Fruit fly (Drosophila melanogaster) Kc167 (cell line): ENCODE results near the gene TfIIA-S.

ENCODE experiments used
- Myc ChIP-seq: fragments of >200 bp; optimal IDR thresholded peaks from 2 replicates; lab custom pipeline; 2017; ENCODE audit warnings: missing external identifiers
- Sin3A ChIP-seq: fragments of >200 bp; optimal IDR thresholded peaks from 2 replicates; lab custom pipeline; 2018; ENCODE audit warnings: missing external identifiers
- h ChIP-seq: fragments of >200 bp; optimal IDR thresholded peaks from 3 replicates; lab custom pipeline; 2018; ENCODE audit warnings: missing external identifiers
- insv ChIP-seq: fragments of >200 bp; optimal IDR thresholded peaks from 3 replicates; lab custom pipeline; 2018; ENCODE audit warnings: missing external identifiers
- psq ChIP-seq: fragments of >200 bp; optimal IDR thresholded peaks from 2 replicates; lab custom pipeline; 2017; ENCODE audit warnings: missing external identifiers
- ttk ChIP-seq: sonication (Bioruptor generic); optimal IDR thresholded peaks from 2 replicates; lab custom pipeline; 2017; ENCODE audit warnings: missing external identifiers

TfIIA-S gene

DNA sequence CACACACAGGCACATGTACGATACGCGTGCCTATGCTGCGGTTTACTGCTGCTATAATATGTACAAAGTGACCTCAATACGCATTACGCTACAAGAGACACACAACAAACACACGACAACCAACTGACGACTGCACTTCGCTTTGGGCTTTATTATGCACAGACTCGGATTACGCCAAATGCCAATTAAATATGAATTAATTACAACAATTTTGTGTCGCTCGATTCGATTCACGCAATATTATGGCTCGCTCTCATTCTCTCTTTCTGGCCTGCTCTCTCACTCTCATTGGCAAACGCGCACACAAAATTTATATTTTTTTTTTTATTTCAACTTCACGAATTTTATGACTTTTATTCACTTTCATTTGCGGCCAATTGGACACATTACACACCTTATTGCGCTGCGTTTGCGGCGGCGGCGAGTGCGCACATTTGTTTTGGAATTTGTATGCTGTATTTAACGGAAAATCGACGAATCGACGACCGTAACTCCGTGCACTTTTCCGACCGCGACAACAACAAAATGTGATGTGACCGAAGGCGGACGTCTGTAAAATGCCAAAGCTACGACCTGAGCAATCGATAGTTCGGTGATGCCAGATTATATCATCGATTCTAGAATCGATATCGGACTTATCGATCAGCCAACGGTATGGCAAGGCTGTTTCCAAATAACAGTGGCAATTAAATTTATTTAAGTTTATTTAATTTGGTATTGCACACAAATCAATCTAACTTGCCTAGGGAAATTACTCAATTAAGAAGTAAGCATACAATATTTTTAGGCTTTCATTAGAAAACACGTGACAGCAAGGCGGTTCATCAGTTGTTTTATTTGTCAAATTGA, 31.9 kb upstream of the TfIIA-S start, which contains the start of the genes sba and CG31141:
Gene sba, minus strand, starts transcription at position 472 of the 849 bp plus-strand sequence.
Gene CG31141, plus strand, starts transcription at position 799 of the 849 bp plus-strand sequence.
- no peak for TF ChIP-seq Myc (lab: Kevin White, UChicago)

DNA sequence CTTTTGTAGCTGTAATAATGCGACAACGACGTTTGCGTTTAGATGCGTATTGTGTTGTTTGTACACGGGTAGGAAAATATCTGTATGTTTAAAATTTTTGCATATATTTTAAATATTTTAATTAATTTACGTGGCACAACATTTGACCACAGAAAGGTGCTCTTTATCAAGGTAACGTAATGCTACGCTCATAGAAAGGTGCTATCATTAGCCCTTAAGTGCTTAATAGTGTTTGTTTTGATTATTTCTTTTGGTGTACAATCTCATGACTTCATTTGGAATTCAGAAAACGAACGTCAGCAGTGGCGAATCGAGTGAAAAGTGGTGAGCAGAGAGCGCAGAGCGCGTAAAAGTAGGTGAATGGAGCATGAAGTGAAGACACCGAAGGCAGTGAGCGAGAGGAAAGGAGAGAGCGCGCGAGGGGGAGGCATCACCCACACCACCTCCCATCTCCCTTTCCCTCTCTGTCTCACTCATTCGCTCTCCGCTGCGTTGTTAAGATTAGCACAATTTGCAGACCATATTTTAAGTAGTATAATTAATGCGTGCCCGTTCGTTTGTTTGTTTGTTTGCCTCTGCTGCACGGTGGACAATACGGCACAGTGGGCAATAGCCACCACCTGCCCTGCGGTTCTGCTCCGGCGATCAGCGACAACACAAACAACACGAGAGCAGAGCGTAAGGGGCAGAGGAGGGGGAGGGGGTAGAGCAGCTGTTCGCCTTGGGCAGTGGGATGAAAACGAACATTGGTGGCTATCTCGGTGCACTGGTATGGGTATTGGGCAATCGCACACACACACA, 31.0 kb upstream of the TfIIA-S start:
- TF ChIP-seq Sin3A (no peak), ttk (lab: Kevin White, UChicago) (no peak), psq (no peak), insv (no peak), h (lab: Kevin White, UChicago) (no peak), Myc (lab: Kevin White, UChicago) (no peak)

DNA sequence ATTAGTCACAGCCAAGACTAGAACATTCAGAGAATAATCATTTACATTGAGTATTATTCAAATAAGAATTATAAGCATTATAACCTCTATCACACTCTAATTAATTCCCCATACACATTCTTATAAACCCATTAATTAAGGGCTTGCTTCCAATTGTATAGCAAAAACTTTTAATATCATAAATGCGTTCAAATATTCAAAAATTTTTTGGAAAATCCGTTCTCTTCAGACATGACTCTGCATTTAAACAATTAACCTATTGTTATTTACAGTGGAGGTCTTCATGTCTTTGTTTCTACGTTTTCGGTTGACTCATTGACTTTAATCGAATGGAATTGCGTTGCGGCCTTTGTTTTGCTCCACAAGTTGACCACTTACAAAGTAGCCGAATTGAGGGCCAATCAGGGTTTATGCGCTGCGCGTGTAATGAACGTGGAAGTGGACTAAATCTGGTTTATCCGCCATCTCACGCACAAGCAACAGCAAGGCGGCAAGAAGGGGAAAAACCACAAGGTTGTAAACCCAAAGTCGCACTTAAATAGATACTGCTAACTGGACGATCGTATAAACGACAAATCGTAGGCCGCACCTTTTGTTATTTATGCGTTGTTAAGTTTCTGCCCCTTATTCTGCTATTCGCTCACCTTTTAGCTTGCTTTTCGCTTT, 30.1 kb upstream of the TfIIA-S start:
- TF ChIP-seq Myc (lab: Kevin White, UChicago): no peak
- no peak for TF ChIP-seq ttk (lab: Kevin White, UChicago)
- no peak for TF ChIP-seq insv
- no peak for TF ChIP-seq Sin3A
- TF ChIP-seq psq: no peak

DNA sequence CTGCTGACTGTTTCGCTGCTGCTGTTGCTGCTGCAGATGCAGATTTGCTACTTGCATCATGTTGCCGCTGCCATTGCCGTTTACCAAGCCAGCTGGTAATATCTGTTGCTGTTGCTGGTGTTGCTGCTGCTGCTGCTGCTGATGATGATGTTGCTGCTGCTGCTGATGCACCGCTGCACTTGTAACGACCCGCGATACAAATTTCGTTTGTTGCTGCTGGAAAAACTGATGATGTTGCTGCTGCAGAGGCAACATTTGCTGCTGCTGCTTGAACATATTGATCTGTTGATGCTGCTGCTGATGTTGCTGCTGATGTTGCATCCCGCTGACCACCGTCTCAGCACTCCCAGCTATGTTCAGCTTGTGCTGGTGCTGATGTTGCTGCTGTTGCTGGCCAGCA, 29.5 kb upstream of the TfIIA-S start:
- TF ChIP-seq psq: no peak
- TF ChIP-seq insv: no peak
- TF ChIP-seq ttk (lab: Kevin White, UChicago): no peak
- TF ChIP-seq Sin3A: no peak
- no peak for TF ChIP-seq h (lab: Kevin White, UChicago)
- no peak for TF ChIP-seq Myc (lab: Kevin White, UChicago)

DNA sequence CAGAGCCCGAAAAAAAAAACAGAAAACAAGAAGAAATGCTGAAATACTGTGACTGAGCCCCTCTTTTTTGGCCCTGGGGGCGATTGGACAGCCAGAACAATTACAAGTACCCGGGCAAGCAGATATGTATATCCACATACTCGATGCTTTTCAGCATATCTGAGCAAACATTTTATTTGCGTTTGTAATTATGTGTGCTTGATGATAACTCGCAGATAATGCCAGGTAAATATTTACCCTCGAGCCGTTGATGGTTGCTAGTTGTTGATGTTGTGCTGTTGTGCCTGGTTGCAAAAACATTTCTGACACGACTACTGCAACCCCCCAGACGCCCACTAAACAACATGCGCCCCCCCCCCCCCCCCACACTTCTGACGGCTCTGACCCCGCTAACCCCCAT, 28.5 kb upstream of the TfIIA-S start:
- no peak for TF ChIP-seq insv
- TF ChIP-seq Sin3A: no peak
- no peak for TF ChIP-seq Myc (lab: Kevin White, UChicago)
- no peak for TF ChIP-seq ttk (lab: Kevin White, UChicago)
- no peak for TF ChIP-seq psq
- no peak for TF ChIP-seq h (lab: Kevin White, UChicago)

DNA sequence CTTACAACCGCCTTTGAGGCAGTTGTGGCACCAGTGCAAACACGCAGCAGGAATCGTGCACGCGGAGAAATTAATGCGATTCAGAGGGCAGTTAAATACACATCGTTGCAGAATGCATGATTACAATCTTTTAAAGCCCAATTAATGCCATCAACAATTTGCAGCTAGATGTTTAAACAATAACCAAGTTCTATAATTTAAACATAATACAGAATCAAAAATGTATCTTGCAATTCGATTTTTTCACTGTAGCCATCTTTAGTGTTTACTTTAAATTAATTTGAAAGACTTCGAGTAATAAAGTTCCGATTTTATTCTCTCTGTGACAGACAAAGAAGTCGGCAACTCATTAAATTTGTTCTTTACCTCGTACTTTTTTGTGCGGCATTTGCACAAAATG, 25.1 kb upstream of the TfIIA-S start:
- no peak for TF ChIP-seq psq
- no peak for TF ChIP-seq h (lab: Kevin White, UChicago)
- no peak for TF ChIP-seq insv
- no peak for TF ChIP-seq Myc (lab: Kevin White, UChicago)
- TF ChIP-seq ttk (lab: Kevin White, UChicago): no peak
- TF ChIP-seq Sin3A: no peak

DNA sequence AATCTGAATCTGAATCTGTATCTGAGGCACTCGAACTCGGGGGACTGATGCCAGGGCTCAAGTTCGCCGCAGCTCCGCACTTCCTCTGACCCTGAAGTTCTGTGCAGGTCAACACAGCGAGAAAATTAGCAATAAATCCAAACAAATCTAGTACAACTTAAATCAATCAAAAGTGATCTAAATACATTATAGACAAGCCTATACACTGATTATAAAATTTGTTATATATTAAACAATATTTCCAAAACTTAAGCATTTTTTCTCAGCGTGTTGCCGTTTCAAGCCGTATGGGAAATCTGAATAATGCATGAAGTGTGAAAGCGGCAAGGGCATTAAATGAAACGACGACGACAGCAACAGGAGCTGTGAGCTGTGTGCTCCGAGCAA, 24.2 kb upstream of the TfIIA-S start:
- TF ChIP-seq ttk (lab: Kevin White, UChicago): no peak
- TF ChIP-seq insv: no peak
- no peak for TF ChIP-seq Sin3A
- no peak for TF ChIP-seq Myc (lab: Kevin White, UChicago)
- TF ChIP-seq psq: no peak
- TF ChIP-seq h (lab: Kevin White, UChicago): no peak

DNA sequence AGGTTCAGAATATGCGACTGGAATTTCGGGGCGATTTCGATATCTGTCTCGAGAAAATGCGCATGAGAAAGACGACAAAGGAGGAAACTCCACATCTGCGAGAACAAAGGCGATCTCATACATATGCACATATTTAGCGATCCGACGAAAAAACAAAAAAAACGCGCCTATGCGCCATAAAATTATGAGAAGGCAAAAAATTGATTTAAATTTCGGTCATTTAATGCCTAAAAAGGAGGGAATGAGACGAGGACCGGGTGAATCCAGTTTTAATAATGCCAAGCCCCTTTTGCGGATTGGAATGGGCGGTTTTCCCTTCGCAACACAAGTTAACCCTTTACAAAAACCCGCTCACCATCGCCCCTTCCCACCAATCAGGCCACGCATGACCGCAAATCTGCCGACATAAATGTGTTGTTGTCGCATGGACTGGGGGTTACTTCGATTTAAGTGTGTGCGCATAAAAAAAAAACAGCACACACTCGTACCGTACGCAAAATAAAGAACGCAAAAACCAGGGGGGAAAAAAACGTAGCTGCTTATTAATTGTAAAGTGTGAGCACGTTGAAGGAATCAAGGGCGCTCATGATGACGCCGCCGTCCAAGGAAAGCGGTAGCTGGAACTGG, 23.7 kb upstream of the TfIIA-S start:
- TF ChIP-seq h (lab: Kevin White, UChicago) (no peak), insv (no peak), psq (no peak), Myc (lab: Kevin White, UChicago) (no peak), ttk (lab: Kevin White, UChicago) (no peak), Sin3A (no peak)

DNA sequence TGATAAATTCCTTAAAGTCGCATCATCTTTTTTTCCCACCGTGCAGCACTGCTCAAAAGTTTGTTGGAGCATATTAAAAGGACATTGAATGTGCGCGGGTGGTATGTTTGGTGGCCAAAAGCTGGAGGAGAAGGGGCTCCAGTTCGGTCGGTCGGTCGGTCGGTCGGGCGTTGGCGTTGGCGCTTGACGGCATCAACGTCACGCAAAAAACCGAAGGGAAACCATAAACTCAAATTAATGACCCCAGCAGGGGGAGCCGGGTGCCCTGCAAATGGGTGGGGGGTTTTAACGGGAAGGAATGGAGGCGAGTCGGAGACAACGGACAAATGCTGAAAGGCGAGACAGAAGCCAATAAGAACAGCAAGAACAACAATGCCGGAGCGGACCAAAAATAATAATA, 21.5 kb upstream of the TfIIA-S start:
- TF ChIP-seq Myc (lab: Kevin White, UChicago) (no peak), psq (no peak), insv (no peak), ttk (lab: Kevin White, UChicago) (no peak)

DNA sequence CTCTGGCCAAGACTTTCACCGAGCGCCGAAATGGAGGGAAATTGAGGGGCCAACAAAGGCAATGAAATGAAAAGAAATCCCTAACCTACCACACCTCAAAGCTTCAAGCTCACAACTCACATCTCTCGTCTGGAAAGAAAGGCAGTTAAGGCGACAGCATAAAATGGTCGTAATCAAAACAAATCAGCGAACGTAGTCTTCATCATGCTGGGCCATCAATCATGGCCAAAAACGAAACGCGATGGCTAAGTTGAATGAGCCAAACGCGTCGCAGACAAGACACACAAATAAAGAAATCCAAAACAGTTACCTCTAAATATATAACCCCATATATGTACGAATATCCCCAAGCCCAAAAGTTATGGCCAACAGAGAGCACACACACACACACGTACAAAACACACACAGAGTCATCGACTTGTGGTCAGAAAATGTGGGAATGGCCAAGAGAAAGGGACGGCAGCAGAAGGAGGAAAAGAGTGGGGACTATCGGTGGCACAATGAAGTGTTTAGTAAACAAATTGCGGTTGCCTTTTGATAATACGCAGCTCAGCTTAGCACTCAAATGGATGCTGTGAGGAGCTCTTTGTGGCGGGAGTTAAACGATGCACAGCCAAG, 20.3 kb upstream of the TfIIA-S start:
- TF ChIP-seq Sin3A (no peak), h (lab: Kevin White, UChicago) (no peak), psq (no peak), ttk (lab: Kevin White, UChicago) (no peak), Myc (lab: Kevin White, UChicago) (no peak), insv (no peak)

DNA sequence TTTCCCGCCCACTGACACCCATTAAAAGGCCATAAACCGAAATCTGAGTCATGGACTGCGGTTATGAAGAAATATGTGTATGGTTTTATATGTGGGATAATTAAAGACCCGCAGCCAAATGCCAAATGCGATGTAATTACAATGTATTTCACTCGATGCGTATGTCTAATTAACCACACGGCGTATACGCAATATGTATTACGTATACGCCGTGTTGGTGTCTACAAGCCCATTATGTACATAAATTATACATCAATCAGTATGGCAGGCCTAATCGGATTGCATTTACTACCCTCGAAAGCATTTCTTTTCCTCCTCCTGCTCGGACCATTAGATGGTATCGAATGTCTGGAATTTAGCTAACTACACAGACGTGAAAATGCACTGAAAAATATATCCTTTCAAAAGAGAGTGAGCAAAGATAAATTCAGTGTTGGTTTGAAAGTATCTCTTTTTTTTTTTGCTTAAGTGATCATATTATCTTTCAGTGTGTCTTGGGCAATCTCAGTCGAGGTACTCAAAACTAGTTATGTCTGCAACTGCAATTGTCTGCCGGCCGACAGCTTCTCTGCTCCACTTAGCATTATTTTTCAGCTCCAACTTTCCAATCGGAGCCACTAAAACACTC, 19.5 kb upstream of the TfIIA-S start:
- TF ChIP-seq psq (no peak), h (lab: Kevin White, UChicago) (no peak), Myc (lab: Kevin White, UChicago) (no peak), insv (no peak), ttk (lab: Kevin White, UChicago) (no peak), Sin3A (no peak)
